Fruit fly (Drosophila melanogaster) whole organism, embryonic: ENCODE measurements around the gene gw.

ENCODE experiments used
- D ChIP-seq, 2 experiments: fragments of 200-800 bp in 1 of 2; fragments of >200 bp in 1 of 2; sonication (Bioruptor generic) in 1 of 2; optimal IDR thresholded peaks; 2 replicates in 1 of 2; 3 replicates in 1 of 2; lab custom pipeline; 2017; ENCODE audit warnings: mild to moderate bottlenecking in 1 of 2, missing biosample characterization in 1 of 2, missing genetic modification characterization in 1 of 2, missing genetic modification reagents in 1 of 2
- eve ChIP-seq, 2 experiments: fragments of >200 bp; optimal IDR thresholded peaks; 2 replicates each; lab custom pipeline; 2017; ENCODE audit warnings: missing biosample characterization in 2 of 2, missing genetic modification characterization in 2 of 2
- knrl ChIP-seq: fragments of 200-800 bp; sonication (Bioruptor generic); IDR thresholded peaks from 3 replicates; pipeline ENCODE4 v1.3.6; 2022; ENCODE audit warnings: missing biosample characterization, missing genetic modification characterization; ENCODE audit not compliant: partially characterized antibody

DNA sequence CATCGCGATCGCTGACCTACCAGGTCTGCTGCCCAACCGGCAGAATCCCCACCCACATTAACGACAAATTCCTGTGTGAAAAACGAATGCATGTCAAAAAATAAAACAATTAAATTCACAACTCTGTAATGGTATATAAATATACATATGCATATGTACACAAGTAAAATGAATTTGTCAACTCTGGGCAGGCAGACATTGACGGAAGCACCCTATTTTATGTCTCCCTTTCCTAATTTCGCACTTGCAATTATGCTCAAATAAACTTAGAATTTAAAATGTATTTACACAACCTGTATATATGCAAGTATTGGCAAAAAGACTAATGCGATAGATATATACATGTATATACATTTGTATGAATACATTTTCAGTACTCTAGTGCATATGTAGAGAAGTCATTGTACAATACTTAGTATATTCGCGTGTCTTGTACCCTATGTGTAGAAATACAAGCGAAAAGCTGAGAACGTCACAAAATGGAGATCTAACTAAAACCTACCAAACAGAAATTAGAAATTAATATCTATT, 1.3 kb downstream of the gw start:
- TF ChIP-seq D (optimal IDR thresholded peaks at IDR 0.05; lab: Kevin White, UChicago), result no peak
- TF ChIP-seq D (GFP tag; optimal IDR thresholded peaks at IDR 0.05; lab: Kevin White, UChicago), result no peak
- no peak for TF ChIP-seq eve (GFP tag; optimal IDR thresholded peaks at IDR 0.05; lab: Kevin White, UChicago)
- TF ChIP-seq knrl, result no peak
